Worm (Caenorhabditis elegans) whole organism, L3 larva: ENCODE measurements around the gene ZK430.5.

ENCODE experiments used
- ZK546.5 ChIP-seq: sonication (generic microtip); optimal IDR thresholded peaks from 2 replicates; lab custom pipeline; 2017; ENCODE audit warnings: missing biosample characterization, missing genetic modification characterization
- egl-27 ChIP-seq: sonication (generic microtip); optimal IDR thresholded peaks from 4 replicates; lab custom pipeline; 2017; ENCODE audit warnings: missing biosample characterization, missing genetic modification reagents, missing genetic modification characterization
- unc-62 ChIP-seq: fragments of 150-350 bp; sonication (generic microtip); optimal IDR thresholded peaks from 4 replicates; lab custom pipeline; 2014; ENCODE audit warnings: missing biosample characterization, missing genetic modification reagents, missing genetic modification characterization

DNA sequence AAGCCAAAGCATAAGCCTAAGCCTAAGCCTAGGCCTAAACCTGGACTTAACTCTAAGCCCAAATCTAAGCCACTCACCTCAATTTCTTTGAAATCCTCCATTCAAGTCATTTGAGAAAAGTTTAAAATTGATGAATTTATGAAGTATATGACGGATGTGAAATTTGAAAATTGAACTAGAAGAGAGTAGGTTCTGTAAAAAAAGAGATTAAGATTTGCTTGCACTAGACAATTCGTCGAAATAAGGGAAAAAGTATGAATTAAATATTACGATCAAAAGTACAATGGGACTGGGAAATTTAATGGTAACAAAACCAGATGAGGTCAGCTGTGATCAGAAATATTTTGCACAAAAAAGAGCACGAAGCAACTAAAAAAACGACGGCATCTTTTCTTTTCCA lies 47.6 kb downstream of the ZK430.5 start, which contains the start of gene twk-2:
- TF ChIP-seq unc-62 (GFP tag; lab: Kevin White, UChicago) (no peak), ZK546.5 (tag; lab: Kevin White, UChicago) (no peak), egl-27 (tag; lab: Kevin White, UChicago) (no peak)
